Fruit fly (Drosophila melanogaster): ENCODE measurements around the gene CG32262.
A peak's percentile ranks its signal among the peaks of the same experiment; 100 is the strongest.

dm6 chr3L:3786344-3787076, 23.5 kb downstream of the CG32262 start:
- no peak for TF ChIP-seq CG6854 (GFP tag; optimal IDR thresholded peaks at IDR 0.05)
- peak; percentile 33 for TF ChIP-seq OdsH (GFP tag; optimal IDR thresholded peaks at IDR 0.05)
- TF ChIP-seq CG16779 (tag; optimal IDR thresholded peaks at IDR 0.05): no peak
- peak; percentile 28 for TF ChIP-seq vri (GFP tag; optimal IDR thresholded peaks at IDR 0.05)
- peak; percentile 16 for TF ChIP-seq Lpt (GFP tag; optimal IDR thresholded peaks at IDR 0.05)
- TF ChIP-seq Ets21C (GFP tag; optimal IDR thresholded peaks at IDR 0.05): no peak
- TF ChIP-seq acj6 (GFP tag; optimal IDR thresholded peaks at IDR 0.05): peak; percentile 5

Data from whole organism, prepupa.